Worm (Caenorhabditis elegans) whole organism, mixed stage, embryonic: ENCODE measurements around the gene ZK353.10.

Experiments used
- elt-1 ChIP-seq: sonication (generic microtip); optimal IDR thresholded peaks from 2 replicates; lab custom pipeline; 2017; ENCODE audit warnings: missing genetic modification characterization, mild to moderate bottlenecking, missing compliant biosample characterization, antibody characterized with exemption, moderate library complexity, borderline replicate concordance; ENCODE audit not compliant: insufficient read depth
- nhr-76 ChIP-seq: sonication (generic microtip); optimal IDR thresholded peaks from 2 replicates; lab custom pipeline; 2017; ENCODE audit warnings: missing biosample characterization, missing genetic modification characterization
- sptf-1 ChIP-seq: sonication (generic microtip); optimal IDR thresholded peaks from 2 replicates; lab custom pipeline; 2017; ENCODE audit warnings: mild to moderate bottlenecking, missing genetic modification characterization, moderate library complexity, missing compliant biosample characterization
- unc-62 ChIP-seq: fragments of 150-350 bp; optimal IDR thresholded peaks from 2 replicates; lab custom pipeline; 2014; ENCODE audit warnings: missing biosample characterization, missing genetic modification reagents, missing genetic modification characterization
- ztf-11 ChIP-seq: fragments of 150-350 bp; optimal IDR thresholded peaks from 2 replicates; lab custom pipeline; 2014; ENCODE audit warnings: missing biosample characterization, missing genetic modification characterization

DNA sequence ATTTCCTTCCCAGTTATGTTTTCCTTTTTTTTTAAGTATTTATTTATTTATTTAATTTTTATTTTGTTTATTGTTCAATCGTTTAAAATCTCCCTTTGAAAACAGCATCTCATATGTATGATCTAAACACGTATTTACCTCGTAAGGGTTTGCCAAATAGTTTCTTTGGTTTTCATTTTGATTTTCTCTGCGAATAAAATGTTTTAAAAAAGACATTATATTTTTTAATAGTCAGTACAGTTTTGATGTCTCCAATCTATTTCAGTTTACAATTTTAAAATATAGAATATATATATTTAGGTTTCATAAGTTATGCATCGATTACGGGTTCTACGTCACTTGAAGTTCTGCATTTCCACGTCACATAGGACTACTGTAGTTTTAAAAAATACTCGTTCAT is 13.6 kb downstream of the ZK353.10 start, which contains the start of gene R05D3.12:
- TF ChIP-seq unc-62 (GFP tag; lab: Kevin White, UChicago) (no peak), nhr-76 (tag; lab: Kevin White, UChicago) (no peak), elt-1 (tag; lab: Kevin White, UChicago) (no peak), ztf-11 (no peak), sptf-1 (tag; lab: Kevin White, UChicago) (no peak)
